Fruit fly (Drosophila melanogaster) S2 (cell line): ENCODE results near the gene elav.

Experiments
- CG8478 ChIP-seq: fragments of >200 bp; optimal IDR thresholded peaks from 2 replicates; lab custom pipeline; 2018
- CTCF ChIP-seq, 2 experiments: fragments of >200 bp; optimal IDR thresholded peaks; 2 replicates each; lab custom pipeline; 2018

dm6 chrX:522357-523043, 526 bp downstream of the elav start:
- TF ChIP-seq CTCF (optimal IDR thresholded peaks at IDR 0.05; lab: Kevin White, UChicago) = no peak
- no peak for TF ChIP-seq CG8478 (lab: Kevin White, UChicago)
